Fruit fly (Drosophila melanogaster) whole organism, pupa: ENCODE measurements around the gene CG34012.
A peak's percentile ranks its signal among the peaks of the same experiment; 100 is the strongest.
"Not testable (repeated sequence)": the region's sequence is repeated elsewhere in the genome, so short reads cannot be mapped to it uniquely, and the experiment has no call there.

Experiments used
- CG10348 ChIP-seq: fragments of 200-800 bp; sonication (Bioruptor generic); IDR thresholded peaks from 2 replicates; pipeline ENCODE4 v1.3.6; 2022; ENCODE audit warnings: missing biosample characterization, missing genetic modification characterization
- CG12605 ChIP-seq: fragments of 200-800 bp; sonication (Bioruptor generic); IDR thresholded peaks from 2 replicates; pipeline ENCODE4 v1.3.6; 2022; ENCODE audit warnings: missing biosample characterization, missing genetic modification characterization
- CG13204 ChIP-seq: fragments of 200-800 bp; sonication (Bioruptor generic); optimal IDR thresholded peaks from 2 replicates; lab custom pipeline; 2018; ENCODE audit warnings: missing biosample characterization, mild to moderate bottlenecking, missing genetic modification characterization, moderate library complexity
- CG14655 ChIP-seq: fragments of 200-800 bp; sonication (Bioruptor generic); optimal IDR thresholded peaks from 3 replicates; lab custom pipeline; 2017; ENCODE audit warnings: mild to moderate bottlenecking, missing biosample characterization, missing genetic modification reagents, missing genetic modification characterization
- CG15710 ChIP-seq: fragments of 200-800 bp; sonication (Bioruptor generic); optimal IDR thresholded peaks from 2 replicates; lab custom pipeline; 2018; ENCODE audit warnings: missing biosample characterization, mild to moderate bottlenecking, missing genetic modification characterization, moderate library complexity
- CG17806 ChIP-seq: fragments of 200-800 bp; sonication (Bioruptor generic); optimal IDR thresholded peaks from 2 replicates; lab custom pipeline; 2018; ENCODE audit warnings: missing biosample characterization, mild to moderate bottlenecking, missing genetic modification characterization, moderate library complexity
- CG32121 ChIP-seq: fragments of 200-800 bp; sonication (Bioruptor generic); IDR thresholded peaks from 2 replicates; pipeline ENCODE4 v1.3.6; 2022; ENCODE audit warnings: missing biosample characterization, missing genetic modification characterization
- CG34367 ChIP-seq: fragments of 200-800 bp; sonication (Bioruptor generic); optimal IDR thresholded peaks from 2 replicates; lab custom pipeline; 2018; ENCODE audit warnings: missing biosample characterization, mild to moderate bottlenecking, missing genetic modification characterization
- CG4496 ChIP-seq: fragments of 200-800 bp; sonication (Bioruptor generic); IDR thresholded peaks from 3 replicates; pipeline ENCODE4 v1.3.6; 2022; ENCODE audit warnings: missing biosample characterization, missing genetic modification characterization
- CG8159 ChIP-seq: fragments of 200-800 bp; sonication (Bioruptor generic); optimal IDR thresholded peaks from 3 replicates; lab custom pipeline; 2018; ENCODE audit warnings: missing biosample characterization, mild to moderate bottlenecking, missing genetic modification characterization, moderate library complexity
- CG8301 ChIP-seq: fragments of 200-800 bp; sonication (Bioruptor generic); optimal IDR thresholded peaks from 2 replicates; lab custom pipeline; 2018; ENCODE audit warnings: missing biosample characterization, mild to moderate bottlenecking, missing genetic modification characterization
- CG9948 ChIP-seq: fragments of 200-800 bp; sonication (Bioruptor generic); optimal IDR thresholded peaks from 2 replicates; lab custom pipeline; 2018; ENCODE audit warnings: missing biosample characterization, mild to moderate bottlenecking, missing genetic modification characterization, moderate library complexity
- D1 ChIP-seq: fragments of 200-800 bp; sonication (Bioruptor generic); optimal IDR thresholded peaks from 2 replicates; lab custom pipeline; 2018; ENCODE audit warnings: missing biosample characterization, mild to moderate bottlenecking, missing genetic modification characterization, moderate library complexity
- EcR ChIP-seq: fragments of 200-800 bp; sonication (Bioruptor generic); optimal IDR thresholded peaks from 3 replicates; lab custom pipeline; 2019; ENCODE audit warnings: missing biosample characterization, missing genetic modification characterization, mild to moderate bottlenecking, moderate library complexity, missing genetic modification reagents
- Ets98B ChIP-seq: fragments of 200-800 bp; sonication (Bioruptor generic); IDR thresholded peaks from 2 replicates; pipeline ENCODE4 v1.3.6; 2022; ENCODE audit warnings: missing biosample characterization, missing genetic modification characterization
- Pif1A ChIP-seq: fragments of 200-800 bp; sonication (Bioruptor generic); optimal IDR thresholded peaks from 3 replicates; lab custom pipeline; 2016; ENCODE audit warnings: missing biosample characterization, missing genetic modification characterization
- Pif1B ChIP-seq: fragments of 200-800 bp; sonication (Bioruptor generic); optimal IDR thresholded peaks from 3 replicates; lab custom pipeline; 2016; ENCODE audit warnings: missing biosample characterization, missing genetic modification characterization
- Snoo ChIP-seq: fragments of 200-800 bp; sonication (Bioruptor generic); optimal IDR thresholded peaks from 3 replicates; lab custom pipeline; 2017; ENCODE audit warnings: missing biosample characterization, mild to moderate bottlenecking, missing genetic modification characterization, inconsistent platforms
- fd96Ca ChIP-seq: fragments of 200-800 bp; sonication (Bioruptor generic); IDR thresholded peaks from 3 replicates; pipeline ENCODE4 v1.3.6; 2022; ENCODE audit warnings: missing biosample characterization, missing genetic modification characterization
- gl ChIP-seq: fragments of 200-800 bp; sonication (Bioruptor generic); optimal IDR thresholded peaks from 2 replicates; lab custom pipeline; 2018; ENCODE audit warnings: missing biosample characterization, mild to moderate bottlenecking, missing genetic modification characterization
- rn ChIP-seq: fragments of 200-800 bp; sonication (Bioruptor generic); IDR thresholded peaks from 2 replicates; pipeline ENCODE4 v1.3.6; 2022; ENCODE audit warnings: missing biosample characterization, missing genetic modification characterization

Gene CG34012

DNA sequence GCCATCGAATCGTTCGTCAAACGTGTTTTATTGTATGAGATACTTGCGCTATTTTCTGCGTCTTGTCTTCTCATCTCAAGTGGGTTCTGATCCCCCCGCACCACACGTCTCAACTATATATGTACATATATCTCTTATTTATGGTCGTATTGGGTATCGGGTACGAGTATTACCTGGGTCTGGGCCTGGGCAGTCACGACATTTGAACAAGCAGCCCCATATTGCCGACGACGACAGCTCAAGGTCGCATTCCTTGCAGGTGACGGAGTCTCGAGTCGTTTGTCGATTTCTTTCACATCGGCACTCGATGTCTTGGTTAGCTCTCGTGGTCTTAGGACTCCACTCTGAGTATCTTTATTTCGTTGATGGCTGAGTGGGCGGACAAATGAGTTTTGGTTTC is 35.8 kb upstream of the CG34012 start:
- no peak for TF ChIP-seq CG8159 (tag; lab: Kevin White, UChicago)
- TF ChIP-seq EcR (GFP tag; lab: Kevin White, UChicago), result peak; percentile 31
- TF ChIP-seq CG8301, result no peak
- TF ChIP-seq rn (GFP tag; lab: Robert Waterston, UW), result no peak

dm6 chr3L:11138862-11139261 is 29.6 kb upstream of the CG34012 start:
- TF ChIP-seq Ets98B (GFP tag; lab: Robert Waterston, UW), result peak; percentile 45; the same call in 1 of the 2 replicates
- no peak for TF ChIP-seq D1
- TF ChIP-seq fd96Ca (GFP tag; lab: Robert Waterston, UW), result peak; percentile 65; the same call in 2 of the 3 replicates

DNA sequence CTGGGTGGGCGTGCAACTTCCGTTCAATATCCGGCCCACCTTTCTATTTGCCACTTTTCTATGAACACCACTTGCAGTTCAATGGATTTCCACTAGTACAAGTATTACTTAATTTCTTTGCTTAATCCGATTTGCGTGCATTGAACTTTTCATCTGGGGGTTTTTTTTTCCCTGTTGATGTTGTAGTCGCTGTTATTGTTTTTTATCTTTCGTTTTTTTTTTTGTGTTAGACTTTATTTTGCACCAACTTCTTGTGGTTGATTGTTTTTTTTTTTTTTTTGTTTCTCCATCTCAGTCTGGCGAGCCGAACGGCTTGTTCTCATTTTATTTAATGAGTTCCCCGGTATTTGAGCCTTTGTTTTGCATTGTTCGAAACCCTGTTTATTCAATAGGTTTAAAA is 27.0 kb upstream of the CG34012 start:
- TF ChIP-seq CG15710, result peak; percentile 33
- no peak for TF ChIP-seq fd96Ca (GFP tag; lab: Robert Waterston, UW)
- no peak for TF ChIP-seq CG17806 (tag; lab: Kevin White, UChicago)
- no peak for TF ChIP-seq CG14655 (GFP tag; lab: Kevin White, UChicago)
- no peak for TF ChIP-seq Pif1A (GFP tag; lab: Kevin White, UChicago)
- TF ChIP-seq CG8159 (tag; lab: Kevin White, UChicago), result no peak
- no peak for TF ChIP-seq CG10348 (GFP tag; lab: Robert Waterston, UW)
- TF ChIP-seq EcR (GFP tag; lab: Kevin White, UChicago), result peak; percentile 72
- TF ChIP-seq D1, result no peak
- no peak for TF ChIP-seq CG8301
- no peak for TF ChIP-seq CG12605
- TF ChIP-seq Pif1B (GFP tag; lab: Kevin White, UChicago), result no peak
- TF ChIP-seq Ets98B (GFP tag; lab: Robert Waterston, UW), result no peak
- no peak for TF ChIP-seq Snoo (tag; lab: Kevin White, UChicago)
- no peak for TF ChIP-seq CG32121 (GFP tag; lab: Robert Waterston, UW)
- TF ChIP-seq CG4496 (GFP tag; lab: Robert Waterston, UW), result no peak
- no peak for TF ChIP-seq gl
- TF ChIP-seq CG13204 (GFP tag; lab: Kevin White, UChicago), result peak; percentile 63
- no peak for TF ChIP-seq CG9948
- TF ChIP-seq CG34367 (tag; lab: Kevin White, UChicago), result peak; percentile 59
- no peak for TF ChIP-seq rn (GFP tag; lab: Robert Waterston, UW)

dm6 chr3L:11135846-11136245 is 26.5 kb upstream of the CG34012 start, which contains the start of gene IRSp53:
TSS of gene IRSp53 (plus strand) at chr3L:11136049.
- TF ChIP-seq CG8159 (tag; lab: Kevin White, UChicago) (peak; percentile 57), CG32121 (GFP tag; lab: Robert Waterston, UW) (no peak), Pif1B (GFP tag; lab: Kevin White, UChicago) (no peak), Ets98B (GFP tag; lab: Robert Waterston, UW) (peak; percentile 43; the same call in 1 of the 2 replicates), CG12605 (0 out of 2 replicates have a peak, but pooled peaks have one; percentile 11), CG4496 (GFP tag; lab: Robert Waterston, UW) (peak; percentile 18; the same call in 1 of the 3 replicates)

DNA sequence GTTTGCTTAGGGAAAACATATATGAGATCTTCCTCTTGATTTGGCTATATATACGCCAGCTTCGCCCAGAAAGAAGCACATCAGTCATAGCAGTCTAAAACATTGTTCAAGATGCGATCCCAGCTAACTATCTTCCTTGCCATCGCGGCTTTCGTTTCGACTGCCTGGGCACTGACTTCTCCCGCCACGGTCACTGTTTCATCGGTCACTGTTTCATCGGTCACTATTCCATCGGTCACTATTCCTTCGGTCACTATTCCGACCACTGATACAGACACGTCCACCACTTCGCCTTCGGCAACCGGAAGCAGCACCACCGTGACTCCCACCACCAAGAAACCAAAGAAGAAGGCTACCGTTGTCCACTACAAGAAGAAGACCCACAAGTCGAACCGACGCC is 25.6 kb upstream of the CG34012 start, which contains the start of gene CG14143:
CG14143 (plus strand) TSS at position 102 of the 400 bp plus-strand sequence.
- not testable (repeated sequence) for TF ChIP-seq CG12605; CG4496 (GFP tag; lab: Robert Waterston, UW); CG8301

- TF ChIP-seq CG12605; CG17806 (tag; lab: Kevin White, UChicago); CG8301: not testable (repeated sequence)
These were observed 22.8 kb upstream of the CG34012 start, which contains the start of gene CG32074 for dm6 chr3L:11132055-11132454. TSS of gene CG32074 (minus strand) at chr3L:11132322.

dm6 chr3L:11130535-11130934 is 21.2 kb upstream of the CG34012 start, which contains the start of gene nol:
TSS of gene nol (plus strand) at chr3L:11130835.
- TF ChIP-seq CG4496 (GFP tag; lab: Robert Waterston, UW) (no peak), D1 (no peak), CG10348 (GFP tag; lab: Robert Waterston, UW) (no peak), CG14655 (GFP tag; lab: Kevin White, UChicago) (no peak), rn (GFP tag; lab: Robert Waterston, UW) (no peak), Pif1A (GFP tag; lab: Kevin White, UChicago) (no peak), CG8301 (no peak), fd96Ca (GFP tag; lab: Robert Waterston, UW) (no peak), Ets98B (GFP tag; lab: Robert Waterston, UW) (no peak), Pif1B (GFP tag; lab: Kevin White, UChicago) (no peak), CG32121 (GFP tag; lab: Robert Waterston, UW) (no peak), EcR (GFP tag; lab: Kevin White, UChicago) (no peak), CG13204 (GFP tag; lab: Kevin White, UChicago) (no peak), gl (no peak), CG9948 (no peak), Snoo (tag; lab: Kevin White, UChicago) (no peak), CG34367 (tag; lab: Kevin White, UChicago) (no peak), CG17806 (tag; lab: Kevin White, UChicago) (no peak)
